Fruit fly (Drosophila melanogaster): ENCODE data around the gene mtDNA-helicase.

The mtDNA-helicase gene

dm6 chr2L:9894871-9895364, 1.7 kb upstream of the mtDNA-helicase start, which contains the start of gene Bka (continued):
- no peak for TF ChIP-seq dimm (GFP tag; IDR thresholded peaks at IDR 0.05)
- peak; percentile 73 for TF ChIP-seq CG17829 (tag; optimal IDR thresholded peaks at IDR 0.05)
- no peak for TF ChIP-seq cg (GFP tag; optimal IDR thresholded peaks at IDR 0.05)
- no peak for TF ChIP-seq CG1792 (GFP tag; optimal IDR thresholded peaks at IDR 0.05)
- peak; percentile 78 for TF ChIP-seq CG17568 (GFP tag; optimal IDR thresholded peaks at IDR 0.05)
- TF ChIP-seq CG2712 (tag; optimal IDR thresholded peaks at IDR 0.05) = peak; percentile 71
- TF ChIP-seq zfh2 (GFP tag; optimal IDR thresholded peaks at IDR 0.05) = no peak
- peak; percentile 64 for TF ChIP-seq HHEX (GFP tag; optimal IDR thresholded peaks at IDR 0.05)
- no peak for TF ChIP-seq HLH3B (GFP tag; IDR thresholded peaks at IDR 0.05)
- no peak for TF ChIP-seq Lpt (GFP tag; optimal IDR thresholded peaks at IDR 0.05)
- no peak for TF ChIP-seq CG7745 (tag; optimal IDR thresholded peaks at IDR 0.05)
- peak; percentile 18 for TF ChIP-seq Xbp1 (GFP tag; optimal IDR thresholded peaks at IDR 0.05)
- peak; percentile 63 for TF ChIP-seq CG6254 (GFP tag; optimal IDR thresholded peaks at IDR 0.05)
- no peak for TF ChIP-seq NC2α (GFP tag; optimal IDR thresholded peaks at IDR 0.05)
- peak; percentile 99 for TF ChIP-seq CG13287 (GFP tag; IDR thresholded peaks at IDR 0.05; ENCODE audit: partially characterized antibody)
- TF ChIP-seq CG9817 (tag; optimal IDR thresholded peaks at IDR 0.05) = peak; percentile 30
- no peak for TF ChIP-seq Ssrp (tag; optimal IDR thresholded peaks at IDR 0.05)
- TF ChIP-seq CG14860 (GFP tag; IDR thresholded peaks at IDR 0.05; ENCODE audit: partially characterized antibody) = peak; percentile 98
- no peak for TF ChIP-seq crol (GFP tag; IDR thresholded peaks at IDR 0.05)
- TF ChIP-seq Sry-δ (GFP tag; optimal IDR thresholded peaks at IDR 0.05) = peak; percentile 79
- no peak for TF ChIP-seq CG43689 (GFP tag; IDR thresholded peaks at IDR 0.05)
- TF ChIP-seq esg (GFP tag; conservative IDR thresholded peaks at IDR 0.05) = no peak
- TF ChIP-seq Hr39 (optimal IDR thresholded peaks at IDR 0.05) = no peak
- no peak for TF ChIP-seq cad (GFP tag; optimal IDR thresholded peaks at IDR 0.05)
- no peak for TF ChIP-seq dysf (GFP tag; IDR thresholded peaks at IDR 0.05)
- no peak for TF ChIP-seq CG7372 (GFP tag; IDR thresholded peaks at IDR 0.05)
- no peak for TF ChIP-seq usp (GFP tag; optimal IDR thresholded peaks at IDR 0.05)
- no peak for TF ChIP-seq eve (GFP tag; optimal IDR thresholded peaks at IDR 0.05)
- TF ChIP-seq CG15514 (GFP tag; optimal IDR thresholded peaks at IDR 0.05) = peak; percentile 86
- TF ChIP-seq gcm2 (GFP tag; optimal IDR thresholded peaks at IDR 0.05) = no peak
- peak; percentile 82 for TF ChIP-seq CG10267 (tag; optimal IDR thresholded peaks at IDR 0.05)
- TF ChIP-seq gt (GFP tag; IDR thresholded peaks at IDR 0.05) = no peak
- no peak for TF ChIP-seq CG31388 (GFP tag; optimal IDR thresholded peaks at IDR 0.05)
- TF ChIP-seq wek (GFP tag; optimal IDR thresholded peaks at IDR 0.05) = peak; percentile 40
- no peak for TF ChIP-seq Hr3 (GFP tag; optimal IDR thresholded peaks at IDR 0.05)
- TF ChIP-seq pho (GFP tag; optimal IDR thresholded peaks at IDR 0.05) = peak; percentile 20
- TF ChIP-seq Camta (GFP tag; optimal IDR thresholded peaks at IDR 0.05) = no peak
- peak; percentile 20 for TF ChIP-seq CG15479 (GFP tag; optimal IDR thresholded peaks at IDR 0.05)
- TF ChIP-seq al (GFP tag; IDR thresholded peaks at IDR 0.05) = no peak
- TF ChIP-seq mld (GFP tag; IDR thresholded peaks at IDR 0.05; ENCODE audit: partially characterized antibody) = peak; percentile 94
- TF ChIP-seq unpg (GFP tag; optimal IDR thresholded peaks at IDR 0.05) = peak; percentile 54
- TF ChIP-seq CG14710 (tag; optimal IDR thresholded peaks at IDR 0.05) = peak; percentile 91
- TF ChIP-seq Mad (GFP tag; optimal IDR thresholded peaks at IDR 0.05) = peak; percentile 15
- peak; percentile 65 for TF ChIP-seq CG10431 (GFP tag; optimal IDR thresholded peaks at IDR 0.05)
- peak; percentile 38 for TF ChIP-seq CG7556 (GFP tag; optimal IDR thresholded peaks at IDR 0.05)
- no peak for TF ChIP-seq CG2120 (GFP tag; optimal IDR thresholded peaks at IDR 0.05)
- peak; percentile 53; the same call in 2 of the 3 replicates for TF ChIP-seq Dbx (GFP tag; IDR thresholded peaks at IDR 0.05)
- TF ChIP-seq Oaz (GFP tag; IDR thresholded peaks at IDR 0.05) = no peak
- TF ChIP-seq so (GFP tag; IDR thresholded peaks at IDR 0.05) = no peak
- no peak for TF ChIP-seq CG2199 (GFP tag; IDR thresholded peaks at IDR 0.05)
- no peak for TF ChIP-seq Blimp-1 (GFP tag; optimal IDR thresholded peaks at IDR 0.05)
- peak; percentile 1 for TF ChIP-seq CG13123 (GFP tag; optimal IDR thresholded peaks at IDR 0.05)

All from whole organism, embryonic.